Worm (Caenorhabditis elegans) whole organism, L2 larva: ENCODE data around the gene nspc-19.
A peak's percentile ranks its signal among the peaks of the same experiment; 100 is the strongest.

Experiments
- F13H6.1 ChIP-seq: sonication (generic microtip); optimal IDR thresholded peaks from 2 replicates; lab custom pipeline; 2016; ENCODE audit warnings: missing genetic modification characterization, missing compliant biosample characterization
- R02D3.7 ChIP-seq: fragments of 150-350 bp; optimal IDR thresholded peaks from 2 replicates; lab custom pipeline; 2014; ENCODE audit warnings: missing biosample characterization, missing genetic modification characterization
- Y55F3AM.14 ChIP-seq: fragments of 200-800 bp; sonication (Bioruptor generic); optimal IDR thresholded peaks from 2 replicates; lab custom pipeline; 2018; ENCODE audit warnings: mild to moderate bottlenecking, missing genetic modification characterization, missing compliant biosample characterization
- ama-1 ChIP-seq: fragments of 150-350 bp; optimal IDR thresholded peaks from 2 replicates; lab custom pipeline; 2018; ENCODE audit warnings: inconsistent platforms
- ceh-16 ChIP-seq: fragments of 150-350 bp; optimal IDR thresholded peaks from 2 replicates; lab custom pipeline; 2014; ENCODE audit warnings: missing biosample characterization, missing genetic modification characterization
- crh-2 ChIP-seq: sonication (generic microtip); optimal IDR thresholded peaks from 2 replicates; lab custom pipeline; 2017; ENCODE audit warnings: missing biosample characterization, missing genetic modification characterization
- dmd-4 ChIP-seq: sonication (generic microtip); optimal IDR thresholded peaks from 2 replicates; lab custom pipeline; 2017; ENCODE audit warnings: missing biosample characterization, missing genetic modification characterization
- elt-1 ChIP-seq: fragments of 150-350 bp; optimal IDR thresholded peaks from 2 replicates; lab custom pipeline; 2014; ENCODE audit warnings: missing biosample characterization, missing genetic modification characterization
- elt-3 ChIP-seq: sonication (generic microtip); optimal IDR thresholded peaks from 2 replicates; lab custom pipeline; 2017; ENCODE audit warnings: missing biosample characterization, missing genetic modification characterization
- gmeb-1 ChIP-seq: fragments of 150-350 bp; optimal IDR thresholded peaks from 2 replicates; lab custom pipeline; 2014; ENCODE audit warnings: missing biosample characterization, missing genetic modification characterization
- lsy-2 ChIP-seq, 2 experiments: fragments of 150-350 bp in 1 of 2; sonication (generic microtip) in 1 of 2; optimal IDR thresholded peaks; 2 replicates each; lab custom pipeline; 2014 to 2017; ENCODE audit warnings: missing biosample characterization in 2 of 2, missing genetic modification characterization in 2 of 2
- mab-5 ChIP-seq: fragments of 150-350 bp; optimal IDR thresholded peaks from 2 replicates; lab custom pipeline; 2014; ENCODE audit warnings: missing biosample characterization, missing genetic modification characterization
- nhr-11 ChIP-seq: fragments of 150-350 bp; optimal IDR thresholded peaks from 2 replicates; lab custom pipeline; 2014; ENCODE audit warnings: missing biosample characterization, missing genetic modification characterization
- nhr-12 ChIP-seq: fragments of 150-350 bp; optimal IDR thresholded peaks from 2 replicates; lab custom pipeline; 2014; ENCODE audit warnings: missing biosample characterization, missing genetic modification characterization
- nhr-129 ChIP-seq: fragments of 150-350 bp; optimal IDR thresholded peaks from 2 replicates; lab custom pipeline; 2014; ENCODE audit warnings: missing biosample characterization, missing genetic modification characterization
- nhr-237 ChIP-seq: fragments of 150-350 bp; optimal IDR thresholded peaks from 2 replicates; lab custom pipeline; 2014; ENCODE audit warnings: missing biosample characterization, missing genetic modification characterization
- nhr-25 ChIP-seq: fragments of 150-350 bp; sonication (generic microtip); optimal IDR thresholded peaks from 3 replicates; lab custom pipeline; 2014; ENCODE audit warnings: missing biosample characterization, missing genetic modification characterization
- nhr-6 ChIP-seq: fragments of 150-350 bp; optimal IDR thresholded peaks from 2 replicates; lab custom pipeline; 2014; ENCODE audit warnings: missing biosample characterization, missing genetic modification characterization
- nhr-77 ChIP-seq: fragments of 150-350 bp; optimal IDR thresholded peaks from 2 replicates; lab custom pipeline; 2014; ENCODE audit warnings: missing biosample characterization, missing genetic modification characterization
- peb-1 ChIP-seq: fragments of 150-350 bp; optimal IDR thresholded peaks from 2 replicates; lab custom pipeline; 2014; ENCODE audit warnings: missing biosample characterization, missing genetic modification characterization
- sem-4 ChIP-seq: fragments of 150-350 bp; optimal IDR thresholded peaks from 2 replicates; lab custom pipeline; 2014; ENCODE audit warnings: missing biosample characterization, missing genetic modification reagents, missing genetic modification characterization
- skn-1 ChIP-seq: sonication (generic microtip); optimal IDR thresholded peaks from 2 replicates; lab custom pipeline; 2017; ENCODE audit warnings: missing biosample characterization, missing genetic modification characterization
- sma-3 ChIP-seq: sonication (generic microtip); optimal IDR thresholded peaks from 2 replicates; lab custom pipeline; 2016; ENCODE audit warnings: missing genetic modification reagents, missing genetic modification characterization, missing compliant biosample characterization
- sma-9 ChIP-seq, 2 experiments: fragments of 150-350 bp in 1 of 2; sonication (generic microtip) in 1 of 2; optimal IDR thresholded peaks; 2 replicates each; lab custom pipeline; 2014 to 2016; ENCODE audit warnings: missing genetic modification characterization in 2 of 2, mild to moderate bottlenecking in 1 of 2, missing biosample characterization in 1 of 2, missing compliant biosample characterization in 1 of 2, missing genetic modification reagents in 1 of 2, moderate library complexity in 1 of 2
- snpc-4 ChIP-seq: fragments of 150-350 bp; optimal IDR thresholded peaks from 2 replicates; lab custom pipeline; 2014; ENCODE audit warnings: missing biosample characterization, missing genetic modification characterization
- unc-39 ChIP-seq: fragments of 150-350 bp; optimal IDR thresholded peaks from 2 replicates; lab custom pipeline; 2014; ENCODE audit warnings: missing biosample characterization, missing genetic modification characterization
- unc-62 ChIP-seq: fragments of 150-350 bp; optimal IDR thresholded peaks from 2 replicates; lab custom pipeline; 2014; ENCODE audit warnings: missing biosample characterization, missing genetic modification reagents, missing genetic modification characterization
- zag-1 ChIP-seq: fragments of 150-350 bp; optimal IDR thresholded peaks from 2 replicates; lab custom pipeline; 2014; ENCODE audit warnings: missing biosample characterization, missing genetic modification characterization

Gene nspc-19

DNA sequence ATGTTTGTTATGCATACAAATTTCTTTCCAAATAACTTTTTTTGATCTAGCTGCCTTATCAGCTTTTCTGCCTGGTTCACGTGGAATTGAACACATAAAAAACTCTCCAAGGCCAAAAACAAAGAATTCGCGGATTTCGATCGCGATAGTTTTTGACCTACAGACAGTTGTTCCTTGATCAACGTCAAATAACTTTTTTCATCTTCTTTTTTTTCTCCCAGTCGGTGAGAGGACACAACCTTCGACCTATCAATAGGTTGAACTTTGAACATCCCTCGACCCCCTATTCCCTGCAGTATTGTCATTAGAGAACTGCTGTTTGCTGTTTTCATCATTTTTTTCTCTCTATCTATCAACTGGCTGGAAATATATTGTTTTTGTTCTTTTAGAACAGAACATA is 35.3 kb downstream of the nspc-19 start:
- TF ChIP-seq lsy-2 (tag; optimal IDR thresholded peaks at IDR 0.05; lab: Kevin White, UChicago) (no peak), elt-3 (tag; lab: Kevin White, UChicago) (no peak), nhr-11 (tag; lab: Kevin White, UChicago) (no peak), sma-9 (GFP tag; optimal IDR thresholded peaks at IDR 0.05; lab: Kevin White, UChicago) (peak; percentile 54), sma-9 (tag; optimal IDR thresholded peaks at IDR 0.05; lab: Kevin White, UChicago) (no peak), Y55F3AM.14 (GFP tag; lab: Kevin White, UChicago) (no peak), dmd-4 (no peak), nhr-12 (tag; lab: Kevin White, UChicago) (no peak), nhr-237 (tag; lab: Kevin White, UChicago) (no peak), skn-1 (no peak)
- TF ChIP-seq, all 48 proteins: peak for 1

DNA sequence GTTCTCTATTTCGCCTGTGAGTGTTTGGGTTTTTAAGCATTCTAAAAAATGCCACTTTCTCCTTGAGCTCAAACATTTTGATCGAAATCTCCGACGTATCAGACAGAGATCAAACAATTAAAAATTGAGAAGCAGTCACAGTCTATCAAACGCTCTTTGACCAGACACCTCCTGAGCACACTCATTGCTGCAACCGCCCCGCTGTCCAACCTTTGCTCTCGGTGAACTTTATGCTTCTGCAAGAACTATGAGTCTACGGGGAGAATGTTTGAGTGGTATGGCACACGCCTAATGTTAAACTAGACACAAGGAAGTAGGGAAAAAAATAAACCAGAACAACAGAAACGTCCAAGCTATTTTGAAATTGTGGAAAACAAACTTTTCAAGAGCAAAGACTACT is 36.7 kb downstream of the nspc-19 start:
- TF ChIP-seq sma-9 (GFP tag; optimal IDR thresholded peaks at IDR 0.05; lab: Kevin White, UChicago) (peak; percentile 32), sma-9 (tag; optimal IDR thresholded peaks at IDR 0.05; lab: Kevin White, UChicago) (no peak), ama-1 (lab: Kevin White, UChicago) (no peak)

DNA sequence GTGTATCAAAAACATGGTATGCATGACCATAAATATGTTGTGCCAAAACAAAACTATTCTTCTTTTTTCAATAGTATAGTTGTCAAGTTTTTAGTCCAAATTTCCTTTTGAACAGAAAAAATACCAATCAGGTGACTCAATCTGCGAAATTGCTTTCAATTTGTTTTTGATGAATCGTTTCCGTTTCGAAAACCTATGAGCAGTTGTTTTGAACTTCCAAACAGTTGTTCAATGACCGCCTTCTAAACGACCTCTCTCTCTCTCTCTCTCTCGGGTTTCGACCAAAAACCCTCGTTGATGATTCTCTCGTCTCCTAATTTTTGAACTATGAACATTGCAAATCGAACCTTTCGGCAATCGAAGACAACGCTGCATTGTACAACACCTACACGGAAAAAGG is 37.5 kb downstream of the nspc-19 start:
- TF ChIP-seq gmeb-1 (tag; lab: Kevin White, UChicago), result no peak
- peak; percentile 5 for TF ChIP-seq nhr-129 (tag; lab: Kevin White, UChicago)
- no peak for TF ChIP-seq ceh-16 (tag; lab: Kevin White, UChicago)
- peak; percentile 71 for TF ChIP-seq sma-9 (GFP tag; optimal IDR thresholded peaks at IDR 0.05; lab: Kevin White, UChicago)
- no peak for TF ChIP-seq sma-9 (tag; optimal IDR thresholded peaks at IDR 0.05; lab: Kevin White, UChicago)
- TF ChIP-seq sem-4 (tag; lab: Kevin White, UChicago), result peak; percentile 35
- peak; percentile 8 for TF ChIP-seq nhr-6
- peak; percentile 24 for TF ChIP-seq F13H6.1 (tag; lab: Kevin White, UChicago)

- no peak for TF ChIP-seq nhr-77 (tag; lab: Kevin White, UChicago)
- TF ChIP-seq snpc-4, result no peak
- no peak for TF ChIP-seq unc-62 (GFP tag; lab: Kevin White, UChicago)
- TF ChIP-seq sma-9 (GFP tag; optimal IDR thresholded peaks at IDR 0.05; lab: Kevin White, UChicago), result no peak
- no peak for TF ChIP-seq sma-9 (tag; optimal IDR thresholded peaks at IDR 0.05; lab: Kevin White, UChicago)
- TF ChIP-seq elt-3 (tag; lab: Kevin White, UChicago), result no peak
- no peak for TF ChIP-seq elt-1 (tag; lab: Kevin White, UChicago)
- TF ChIP-seq unc-39 (tag; lab: Kevin White, UChicago), result no peak
- no peak for TF ChIP-seq sem-4 (tag; lab: Kevin White, UChicago)
- TF ChIP-seq R02D3.7 (tag; lab: Kevin White, UChicago), result no peak
Observed at ce11 chrX:14568258-14568763, 39.8 kb downstream of the nspc-19 start.

DNA sequence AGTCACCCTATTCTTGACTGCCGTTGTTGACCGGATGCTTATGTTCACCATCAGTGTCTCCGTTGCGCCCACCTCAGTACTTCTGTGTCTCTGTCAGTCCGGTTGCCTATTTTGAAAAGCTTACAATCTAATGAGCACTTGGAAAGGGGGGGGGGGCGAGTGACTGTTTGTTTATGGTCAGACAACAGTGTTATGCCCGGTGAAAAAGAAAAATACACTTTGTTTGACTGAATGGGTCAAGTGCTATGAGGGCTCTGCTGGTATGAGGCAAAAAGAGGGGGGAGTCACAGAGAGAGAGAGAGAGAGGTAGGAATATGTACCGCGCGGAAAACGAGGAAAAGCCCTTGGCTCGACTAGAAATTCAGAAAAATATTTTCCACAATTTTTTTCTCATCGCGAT is 42.8 kb downstream of the nspc-19 start:
- TF ChIP-seq mab-5 (tag; lab: Kevin White, UChicago) (no peak), crh-2 (no peak), peb-1 (tag; lab: Kevin White, UChicago) (no peak), R02D3.7 (tag; lab: Kevin White, UChicago) (no peak)

DNA sequence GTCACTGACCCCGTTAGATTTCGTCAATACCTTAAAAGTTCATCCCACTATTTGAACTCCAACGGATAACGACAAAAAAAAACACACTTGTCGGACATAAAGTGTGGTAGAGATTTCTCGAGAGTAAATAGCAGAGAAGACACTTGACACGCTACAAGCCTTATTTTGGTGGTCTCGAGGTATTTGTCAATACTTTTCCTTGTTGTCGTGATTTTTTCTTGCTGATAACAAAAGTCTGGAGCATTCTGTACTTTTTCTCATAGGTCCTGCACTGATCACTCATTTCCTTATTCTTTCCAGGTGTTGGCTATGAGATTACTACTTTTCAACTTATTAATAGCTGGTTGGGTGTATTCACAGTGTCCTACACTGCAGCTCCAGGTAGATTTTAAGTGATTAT is 43.9 kb downstream of the nspc-19 start, which contains the start of gene lron-1:
lron-1 (plus strand) TSS at position 301 of the 400 bp plus-strand sequence.
- TF ChIP-seq crh-2, result no peak
- TF ChIP-seq elt-3 (tag; lab: Kevin White, UChicago), result no peak
- no peak for TF ChIP-seq nhr-129 (tag; lab: Kevin White, UChicago)
- no peak for TF ChIP-seq nhr-12 (tag; lab: Kevin White, UChicago)
- TF ChIP-seq sma-9 (GFP tag; optimal IDR thresholded peaks at IDR 0.05; lab: Kevin White, UChicago), result no peak
- TF ChIP-seq sma-9 (tag; optimal IDR thresholded peaks at IDR 0.05; lab: Kevin White, UChicago), result no peak
- TF ChIP-seq zag-1 (tag; lab: Kevin White, UChicago), result no peak
- TF ChIP-seq sem-4 (tag; lab: Kevin White, UChicago), result no peak
- no peak for TF ChIP-seq dmd-4
- TF ChIP-seq nhr-25 (tag; lab: Kevin White, UChicago), result no peak
- TF ChIP-seq sma-3 (GFP tag; lab: Kevin White, UChicago), result no peak
- TF ChIP-seq gmeb-1 (tag; lab: Kevin White, UChicago), result no peak
- no peak for TF ChIP-seq R02D3.7 (tag; lab: Kevin White, UChicago)
- TF ChIP-seq lsy-2 (tag; optimal IDR thresholded peaks at IDR 0.05; lab: Kevin White, UChicago), result no peak
- TF ChIP-seq nhr-6, result no peak
